Worm (Caenorhabditis elegans): ENCODE data around the gene F46C8.3.

DNA sequence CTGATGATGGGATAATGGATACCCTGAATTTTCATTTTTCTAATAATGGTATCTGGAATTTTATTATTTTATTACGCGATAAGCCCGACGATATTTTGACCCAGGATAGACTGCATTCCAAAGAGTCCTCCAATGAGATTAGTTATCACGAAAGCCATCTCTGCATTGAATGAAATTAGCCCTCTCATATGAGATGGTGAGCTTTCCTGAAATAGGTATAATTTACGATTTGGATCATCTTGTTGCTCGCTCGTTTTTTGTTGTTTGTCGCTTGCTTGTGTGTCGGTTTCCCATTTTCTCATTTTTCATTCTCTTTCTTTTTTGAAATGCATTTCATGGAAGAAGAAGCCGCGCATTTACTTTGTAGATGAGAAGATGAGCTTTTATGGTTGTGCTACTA lies 33.9 kb upstream of the F46C8.3 start:
- no peak for TF ChIP-seq nhr-76 (tag; optimal IDR thresholded peaks at IDR 0.05)
- TF ChIP-seq snpc-4 (tag; optimal IDR thresholded peaks at IDR 0.05) = no peak
- no peak for TF ChIP-seq ztf-11 (tag; optimal IDR thresholded peaks at IDR 0.05)
- TF ChIP-seq nhr-237 (tag; optimal IDR thresholded peaks at IDR 0.05) = no peak
- no peak for TF ChIP-seq mls-2 (tag; optimal IDR thresholded peaks at IDR 0.05)
